Fruit fly (Drosophila melanogaster) Kc167 (cell line): ENCODE results near the gene CG16965.

ENCODE experiments used
- Myc ChIP-seq: fragments of >200 bp; optimal IDR thresholded peaks from 2 replicates; lab custom pipeline; 2017; ENCODE audit warnings: missing external identifiers
- Sin3A ChIP-seq: fragments of >200 bp; optimal IDR thresholded peaks from 2 replicates; lab custom pipeline; 2018; ENCODE audit warnings: missing external identifiers
- h ChIP-seq: fragments of >200 bp; optimal IDR thresholded peaks from 3 replicates; lab custom pipeline; 2018; ENCODE audit warnings: missing external identifiers
- insv ChIP-seq: fragments of >200 bp; optimal IDR thresholded peaks from 3 replicates; lab custom pipeline; 2018; ENCODE audit warnings: missing external identifiers
- psq ChIP-seq: fragments of >200 bp; optimal IDR thresholded peaks from 2 replicates; lab custom pipeline; 2017; ENCODE audit warnings: missing external identifiers

DNA sequence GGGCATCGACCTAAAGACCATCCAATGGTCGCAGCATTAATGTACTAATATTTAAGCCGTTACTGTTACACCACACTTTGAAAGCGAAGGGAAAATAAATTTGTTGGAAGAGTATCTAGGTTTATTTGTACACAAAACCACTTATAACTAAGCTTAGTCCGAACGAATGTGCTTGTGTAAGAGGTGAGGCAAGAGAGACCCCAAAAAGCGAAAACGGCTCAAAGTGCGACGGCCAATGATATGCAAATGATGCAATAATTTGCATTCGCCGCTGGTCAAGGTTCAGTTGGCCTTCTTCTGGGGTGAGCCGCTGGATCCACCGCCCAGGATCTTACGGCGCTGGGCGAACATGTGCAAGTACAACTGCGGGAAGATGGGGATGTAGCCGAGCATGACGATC is 19.7 kb downstream of the CG16965 start:
- no peak for TF ChIP-seq insv
- TF ChIP-seq psq (lab: Kevin White, UChicago) = no peak
- no peak for TF ChIP-seq h (lab: Kevin White, UChicago)
- no peak for TF ChIP-seq Myc (lab: Kevin White, UChicago)
- no peak for TF ChIP-seq Sin3A (lab: Kevin White, UChicago)
